Worm (Caenorhabditis elegans): ENCODE results near the gene R05F9.7.

DNA sequence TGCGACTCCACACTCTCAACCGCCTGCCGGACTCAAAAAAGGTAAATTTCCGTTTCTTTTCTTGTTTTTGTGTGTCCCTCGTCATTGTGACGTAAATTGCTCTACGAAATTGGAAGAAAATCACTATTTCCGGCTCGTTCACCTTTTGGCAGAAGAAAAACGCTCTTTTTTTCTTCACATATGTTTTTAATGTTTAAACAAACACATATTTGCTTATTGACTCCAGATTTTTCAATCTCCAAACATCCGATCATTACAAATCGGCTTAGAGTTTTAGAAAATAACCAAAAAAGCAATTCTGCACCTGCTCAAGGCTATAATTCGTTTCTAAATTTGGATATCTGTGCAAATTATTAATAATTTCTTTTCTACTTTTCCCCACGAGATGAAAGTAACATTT, 19.8 kb downstream of the R05F9.7 start:
- no peak for TF ChIP-seq nhr-23 (tag; optimal IDR thresholded peaks at IDR 0.05)
- TF ChIP-seq elt-1 (tag; optimal IDR thresholded peaks at IDR 0.05), result no peak
- TF ChIP-seq snpc-4 (tag; optimal IDR thresholded peaks at IDR 0.05), result no peak
- no peak for TF ChIP-seq blmp-1 (tag; optimal IDR thresholded peaks at IDR 0.05; ENCODE audit: insufficient read depth)
- no peak for TF ChIP-seq ztf-11 (tag; optimal IDR thresholded peaks at IDR 0.05)
- TF ChIP-seq unc-39 (tag; optimal IDR thresholded peaks at IDR 0.05), result no peak
- no peak for TF ChIP-seq mab-5 (tag; optimal IDR thresholded peaks at IDR 0.05)
- TF ChIP-seq lin-13 (GFP tag; optimal IDR thresholded peaks at IDR 0.05), result no peak
- TF ChIP-seq nhr-12 (tag; optimal IDR thresholded peaks at IDR 0.05), result no peak
- TF ChIP-seq ztf-1 (GFP tag; conservative IDR thresholded peaks at IDR 0.05), result no peak
- no peak for TF ChIP-seq mbf-1 (tag; optimal IDR thresholded peaks at IDR 0.05)
- TF ChIP-seq unc-55 (GFP tag; optimal IDR thresholded peaks at IDR 0.05), result no peak
